Worm (Caenorhabditis elegans): ENCODE data around the gene R160.6.

Gene R160.6

ce11 chrX:4363200-4363599 lies 9.8 kb downstream of the R160.6 start, which contains the start of gene F14H12.17:
Gene F14H12.17, minus strand, starts transcription at chrX:4363300.
- no peak for TF ChIP-seq nhr-12 (tag; optimal IDR thresholded peaks at IDR 0.05)
- TF ChIP-seq egl-27 (tag; optimal IDR thresholded peaks at IDR 0.05), result no peak
- no peak for TF ChIP-seq ceh-82 (tag; optimal IDR thresholded peaks at IDR 0.05)
- TF ChIP-seq nhr-11 (tag; optimal IDR thresholded peaks at IDR 0.05), result no peak
- no peak for TF ChIP-seq elt-3 (tag; optimal IDR thresholded peaks at IDR 0.05)
- TF ChIP-seq lin-13 (GFP tag; optimal IDR thresholded peaks at IDR 0.05), result no peak
- TF ChIP-seq nhr-10 (tag; optimal IDR thresholded peaks at IDR 0.05), result no peak
- TF ChIP-seq ama-1 (optimal IDR thresholded peaks at IDR 0.05), result no peak
- TF ChIP-seq lin-39 (tag; optimal IDR thresholded peaks at IDR 0.05), result no peak
- TF ChIP-seq elt-1 (tag; optimal IDR thresholded peaks at IDR 0.05), result no peak
- no peak for TF ChIP-seq ZK546.5 (tag; optimal IDR thresholded peaks at IDR 0.05)
- TF ChIP-seq unc-39 (tag; optimal IDR thresholded peaks at IDR 0.05), result no peak
- no peak for TF ChIP-seq nhr-6 (tag; optimal IDR thresholded peaks at IDR 0.05)
- no peak for TF ChIP-seq sem-4 (tag; optimal IDR thresholded peaks at IDR 0.05)
- TF ChIP-seq nhr-23 (tag; optimal IDR thresholded peaks at IDR 0.05), result no peak
- no peak for TF ChIP-seq mdl-1 (tag; optimal IDR thresholded peaks at IDR 0.05)
- TF ChIP-seq ztf-11 (tag; optimal IDR thresholded peaks at IDR 0.05), result no peak

DNA sequence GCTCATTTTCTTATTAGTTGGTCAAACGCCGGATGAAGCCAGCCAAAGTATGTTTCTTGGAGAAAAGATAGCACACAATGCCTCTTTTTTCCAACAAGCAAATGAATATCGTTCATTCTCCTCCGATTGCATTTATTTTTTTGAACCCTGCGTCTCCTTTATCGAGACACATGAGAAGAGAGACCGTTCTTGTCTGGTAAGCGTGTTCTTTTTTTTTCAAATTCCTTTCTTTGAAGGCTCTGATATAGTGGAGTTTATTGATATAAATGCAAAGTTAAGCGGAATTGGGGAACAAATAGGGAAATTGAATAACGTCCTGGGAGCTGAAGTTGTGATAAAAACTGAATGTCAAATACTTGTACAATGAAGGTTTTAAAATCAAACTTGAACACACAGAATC lies 10.5 kb downstream of the R160.6 start, which contains the start of gene F14H12.7:
Gene F14H12.7, minus strand, starts transcription at position 101 of the 400 bp plus-strand sequence.
- TF ChIP-seq alr-1 (tag; optimal IDR thresholded peaks at IDR 0.05) (no peak), nhr-6 (tag; optimal IDR thresholded peaks at IDR 0.05) (no peak), gmeb-1 (tag; optimal IDR thresholded peaks at IDR 0.05) (no peak), ztf-4 (tag; optimal IDR thresholded peaks at IDR 0.05) (no peak), ceh-16 (tag; optimal IDR thresholded peaks at IDR 0.05) (no peak)

DNA sequence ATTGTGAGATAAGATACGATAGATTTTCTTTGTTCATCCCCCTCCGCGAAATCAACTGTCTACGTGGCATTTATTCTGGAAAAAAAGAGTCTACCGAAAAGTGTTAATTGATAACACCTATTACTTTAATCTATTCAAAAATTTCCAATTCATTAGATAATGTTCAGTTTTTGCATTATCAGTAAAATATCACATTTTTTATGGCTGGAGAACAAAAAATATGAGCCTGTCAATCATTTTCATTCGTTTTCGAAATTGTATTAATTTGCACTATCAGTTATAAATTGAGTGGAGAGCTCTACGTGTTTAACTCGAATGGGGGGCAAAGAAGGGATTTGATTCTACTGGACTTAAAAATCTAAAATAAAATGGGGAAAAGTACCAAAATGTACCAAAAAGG lies 14.0 kb downstream of the R160.6 start:
- TF ChIP-seq nhr-21 (tag; optimal IDR thresholded peaks at IDR 0.05) (no peak), R02D3.7 (tag; optimal IDR thresholded peaks at IDR 0.05) (no peak), elt-1 (tag; optimal IDR thresholded peaks at IDR 0.05) (no peak), crh-2 (tag; optimal IDR thresholded peaks at IDR 0.05) (no peak), sem-4 (tag; optimal IDR thresholded peaks at IDR 0.05) (no peak), ceh-16 (tag; optimal IDR thresholded peaks at IDR 0.05) (no peak), nhr-77 (tag; optimal IDR thresholded peaks at IDR 0.05) (no peak), dmd-4 (tag; optimal IDR thresholded peaks at IDR 0.05) (no peak), ceh-82 (tag; optimal IDR thresholded peaks at IDR 0.05) (no peak), nhr-11 (tag; optimal IDR thresholded peaks at IDR 0.05) (no peak), mbf-1 (tag; optimal IDR thresholded peaks at IDR 0.05) (no peak), gmeb-1 (tag; optimal IDR thresholded peaks at IDR 0.05) (no peak), elt-3 (tag; optimal IDR thresholded peaks at IDR 0.05) (no peak), mab-5 (tag; optimal IDR thresholded peaks at IDR 0.05) (no peak), lsy-2 (tag; optimal IDR thresholded peaks at IDR 0.05) (no peak), C34F6.9 (tag; optimal IDR thresholded peaks at IDR 0.05) (no peak), unc-62 (GFP tag; optimal IDR thresholded peaks at IDR 0.05) (no peak), mdl-1 (tag; optimal IDR thresholded peaks at IDR 0.05) (no peak), unc-39 (tag; optimal IDR thresholded peaks at IDR 0.05) (no peak), nhr-25 (tag; optimal IDR thresholded peaks at IDR 0.05) (no peak)

DNA sequence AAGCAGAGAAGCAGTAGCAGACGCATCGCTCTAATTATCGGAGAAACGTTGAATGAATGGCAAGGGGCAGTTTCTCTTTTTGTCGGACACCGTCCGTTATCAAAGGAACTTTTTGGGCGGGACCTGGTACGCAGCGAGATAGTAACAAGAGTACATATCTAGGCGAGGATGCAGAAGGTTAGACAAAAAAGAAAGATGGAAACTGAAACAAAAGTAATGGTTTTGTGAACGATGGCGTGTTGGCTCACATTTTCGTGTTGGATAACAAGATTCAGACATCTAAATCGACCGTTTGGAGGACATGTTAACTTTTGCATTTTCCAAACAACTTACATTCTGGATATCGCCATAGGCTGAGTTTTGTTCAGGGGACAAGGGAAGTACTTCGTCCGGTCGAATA lies 15.6 kb downstream of the R160.6 start, which contains the start of gene F14H12.6:
Gene F14H12.6, minus strand, starts transcription at position 101 of the 400 bp plus-strand sequence.
- TF ChIP-seq mdl-1 (tag; optimal IDR thresholded peaks at IDR 0.05), result no peak
- TF ChIP-seq blmp-1 (tag; optimal IDR thresholded peaks at IDR 0.05; ENCODE audit: insufficient read depth), result no peak
- TF ChIP-seq fos-1 (tag; optimal IDR thresholded peaks at IDR 0.05), result no peak
- no peak for TF ChIP-seq Y55F3AM.14 (GFP tag; optimal IDR thresholded peaks at IDR 0.05)
- TF ChIP-seq nhr-77 (tag; optimal IDR thresholded peaks at IDR 0.05), result no peak
- TF ChIP-seq nhr-11 (tag; optimal IDR thresholded peaks at IDR 0.05), result no peak
- no peak for TF ChIP-seq crh-2 (tag; optimal IDR thresholded peaks at IDR 0.05)
- TF ChIP-seq nhr-10 (tag; optimal IDR thresholded peaks at IDR 0.05), result no peak
- TF ChIP-seq ztf-1 (GFP tag; conservative IDR thresholded peaks at IDR 0.05), result no peak
- TF ChIP-seq nhr-25 (tag; optimal IDR thresholded peaks at IDR 0.05), result no peak
- TF ChIP-seq nhr-12 (tag; optimal IDR thresholded peaks at IDR 0.05), result no peak
- TF ChIP-seq ceh-82 (tag; optimal IDR thresholded peaks at IDR 0.05), result no peak
- no peak for TF ChIP-seq aly-2 (tag; optimal IDR thresholded peaks at IDR 0.05)
- no peak for TF ChIP-seq sma-9 (GFP tag; optimal IDR thresholded peaks at IDR 0.05)
- TF ChIP-seq sma-9 (tag; optimal IDR thresholded peaks at IDR 0.05), result no peak

All from whole organism, L2 larva.